Worm (Caenorhabditis elegans): ENCODE results near the gene tmem-17.

DNA sequence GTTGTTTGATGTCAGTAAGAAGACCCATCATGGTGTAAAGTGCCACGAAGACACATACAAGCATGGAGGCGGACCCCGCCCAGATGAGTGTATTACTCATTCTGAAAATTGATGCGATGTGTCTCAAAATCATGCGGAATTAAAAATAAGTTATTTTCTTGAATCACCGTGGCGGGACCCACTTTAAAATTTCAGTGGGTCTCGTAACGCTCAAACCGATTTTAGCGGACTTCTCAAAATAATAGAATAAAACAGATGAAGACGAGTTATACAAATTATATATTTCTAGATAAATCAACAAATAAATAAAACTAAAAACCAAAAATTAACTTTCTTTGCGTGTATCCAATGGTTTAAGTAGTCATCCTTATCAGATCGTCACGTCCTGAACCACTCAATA, 49.6 kb upstream of the tmem-17 start, which contains the start of gene col-8:
- no peak for TF ChIP-seq nhr-11 (tag; optimal IDR thresholded peaks at IDR 0.05)
- no peak for TF ChIP-seq pha-4 (tag; optimal IDR thresholded peaks at IDR 0.05)
- no peak for TF ChIP-seq ceh-2 (tag; optimal IDR thresholded peaks at IDR 0.05)
- TF ChIP-seq ama-1 (optimal IDR thresholded peaks at IDR 0.05), result no peak
- TF ChIP-seq tbx-2 (tag; optimal IDR thresholded peaks at IDR 0.05), result no peak
- no peak for TF ChIP-seq ceh-34 (tag; optimal IDR thresholded peaks at IDR 0.05)

All from whole organism, late embryonic.